Worm (Caenorhabditis elegans) whole organism, young adult: ENCODE measurements around the gene srlf-31.

Experiments
- F10E7.11 ChIP-seq: sonication (generic microtip); optimal IDR thresholded peaks from 2 replicates; lab custom pipeline; 2017; ENCODE audit warnings: mild to moderate bottlenecking, missing genetic modification characterization, moderate library complexity, missing compliant biosample characterization
- Y95B8A.8 ChIP-seq: fragments of 200-800 bp; sonication (Bioruptor generic); IDR thresholded peaks from 2 replicates; pipeline ENCODE4 v1.3.6; 2022; ENCODE audit warnings: missing genetic modification reagents, missing genetic modification characterization, missing compliant biosample characterization
- ama-1 ChIP-seq, 3 experiments: fragments of 150-350 bp in 1 of 3; sonication (generic microtip) in 2 of 3; optimal IDR thresholded peaks; 2 replicates each; lab custom pipeline; 2014 to 2018; ENCODE audit warnings: missing biosample characterization in 2 of 3, missing genetic modification characterization in 2 of 3, missing genetic modification reagents in 2 of 3
- madf-6 ChIP-seq: fragments of 200-800 bp; sonication (Bioruptor generic); IDR thresholded peaks from 2 replicates; pipeline ENCODE4 v1.3.6; 2022; ENCODE audit warnings: missing genetic modification reagents, missing genetic modification characterization, missing compliant biosample characterization
- nfya-2 ChIP-seq: fragments of 200-800 bp; sonication (Bioruptor generic); IDR thresholded peaks from 2 replicates; pipeline ENCODE4 v1.3.6; 2022; ENCODE audit warnings: missing genetic modification reagents, missing genetic modification characterization, missing compliant biosample characterization
- nhr-80 ChIP-seq: sonication (generic microtip); optimal IDR thresholded peaks from 2 replicates; lab custom pipeline; 2016; ENCODE audit warnings: missing genetic modification characterization, missing compliant biosample characterization

DNA sequence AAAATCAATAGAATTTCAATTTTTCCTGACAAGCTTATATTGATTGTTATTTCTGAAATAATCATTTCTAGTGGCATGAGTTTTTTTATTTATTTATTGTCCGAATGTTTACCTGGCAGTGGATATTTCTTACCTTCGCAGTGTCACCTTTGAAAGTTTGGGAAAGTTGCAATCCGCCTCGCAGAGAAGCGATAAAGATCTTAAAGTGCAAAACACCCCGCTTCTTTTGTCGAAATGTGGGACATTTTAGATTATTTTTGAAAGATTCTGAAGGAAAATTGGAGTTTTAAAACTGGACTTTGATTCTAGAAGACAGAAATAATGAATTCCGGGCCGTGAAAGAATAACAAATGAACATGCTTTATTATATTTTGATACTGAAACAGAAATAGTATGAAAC lies 14.2 kb downstream of the srlf-31 start:
- TF ChIP-seq nhr-80, result no peak
- no peak for TF ChIP-seq Y95B8A.8 (GFP tag; lab: Robert Waterston, UW)
- TF ChIP-seq nfya-2, result no peak
- TF ChIP-seq F10E7.11 (tag; lab: Kevin White, UChicago), result no peak
- no peak for TF ChIP-seq madf-6 (GFP tag; lab: Robert Waterston, UW)
- no peak for TF ChIP-seq ama-1 (optimal IDR thresholded peaks at IDR 0.05; lab: Kevin White, UChicago)
- TF ChIP-seq ama-1 (GFP tag; optimal IDR thresholded peaks at IDR 0.05; lab: Kevin White, UChicago), result no peak
